Worm (Caenorhabditis elegans): Measurements from ENCODE around the gene otpl-2.

- TF ChIP-seq fkh-10 (GFP tag; optimal IDR thresholded peaks at IDR 0.05), result no peak
- TF ChIP-seq tbx-2 (tag; optimal IDR thresholded peaks at IDR 0.05), result no peak
- no peak for TF ChIP-seq rnt-1 (tag; optimal IDR thresholded peaks at IDR 0.05)
- no peak for TF ChIP-seq ceh-9 (tag; optimal IDR thresholded peaks at IDR 0.05)
- no peak for TF ChIP-seq ceh-34 (tag; optimal IDR thresholded peaks at IDR 0.05)
- TF ChIP-seq nhr-11 (tag; optimal IDR thresholded peaks at IDR 0.05), result no peak
- no peak for TF ChIP-seq pha-4 (tag; optimal IDR thresholded peaks at IDR 0.05)
- no peak for TF ChIP-seq ama-1 (optimal IDR thresholded peaks at IDR 0.05)
- TF ChIP-seq pag-3 (tag; optimal IDR thresholded peaks at IDR 0.05; ENCODE audit: borderline replicate concordance), result no peak
These were observed 47.1 kb downstream of the otpl-2 start, which contains the start of gene T05B4.10 for ce11 chrV:4120629-4121028.
